Worm (Caenorhabditis elegans) whole organism, L4 larva: Measurements from ENCODE around the gene ser-2.

Source experiments
- D1046.2 ChIP-seq: fragments of 200-800 bp; sonication (Bioruptor generic); IDR thresholded peaks from 2 replicates; pipeline ENCODE4 v1.3.6; 2022; ENCODE audit warnings: missing genetic modification characterization, missing compliant biosample characterization
- F10B5.3 ChIP-seq: sonication (generic microtip); optimal IDR thresholded peaks from 2 replicates; lab custom pipeline; 2016; ENCODE audit warnings: mild to moderate bottlenecking, missing genetic modification characterization, missing compliant biosample characterization
- F26F4.8 ChIP-seq: fragments of 200-800 bp; sonication (Bioruptor generic); conservative IDR thresholded peaks from 2 replicates; pipeline ENCODE4 v1.3.6; 2022; ENCODE audit warnings: missing genetic modification characterization, missing compliant biosample characterization
- F37D6.2 ChIP-seq: sonication (generic microtip); optimal IDR thresholded peaks from 2 replicates; lab custom pipeline; 2016; ENCODE audit warnings: mild to moderate bottlenecking, missing genetic modification characterization, missing compliant biosample characterization
- Y105C5A.15 ChIP-seq: fragments of 200-800 bp; sonication (Bioruptor generic); IDR thresholded peaks from 2 replicates; pipeline ENCODE4 v1.3.6; 2022; ENCODE audit warnings: missing genetic modification characterization, missing compliant biosample characterization
- aha-1 ChIP-seq: fragments of 150-350 bp; peaks from one replicate; lab custom pipeline; 2014; ENCODE audit warnings: missing biosample characterization, missing genetic modification characterization
- aly-2 ChIP-seq: sonication (generic microtip); optimal IDR thresholded peaks from 2 replicates; lab custom pipeline; 2018; ENCODE audit warnings: missing biosample characterization, missing genetic modification characterization
- daf-16 ChIP-seq, 3 experiments: sonication (generic microtip); optimal IDR thresholded peaks; 2 replicates each; lab custom pipeline; 2016 to 2017; ENCODE audit warnings: missing genetic modification characterization in 3 of 3, missing genetic modification reagents in 3 of 3, mild to moderate bottlenecking in 2 of 3, missing compliant biosample characterization in 2 of 3, missing biosample characterization in 1 of 3, moderate library complexity in 1 of 3
- daf-19 ChIP-seq: fragments of 200-800 bp; sonication (Bioruptor generic); conservative IDR thresholded peaks from 2 replicates; pipeline ENCODE4 v1.3.6; 2022; ENCODE audit warnings: missing genetic modification characterization, missing compliant biosample characterization
- duxl-1 ChIP-seq: sonication (generic microtip); optimal IDR thresholded peaks from 2 replicates; lab custom pipeline; 2016; ENCODE audit warnings: mild to moderate bottlenecking, missing genetic modification characterization, moderate library complexity, missing compliant biosample characterization; ENCODE audit not compliant: poor library complexity
- egl-27 ChIP-seq: sonication (generic microtip); optimal IDR thresholded peaks from 3 replicates; lab custom pipeline; 2017; ENCODE audit warnings: missing biosample characterization, missing genetic modification reagents, missing genetic modification characterization
- hlh-30 ChIP-seq: sonication (generic microtip); optimal IDR thresholded peaks from 2 replicates; lab custom pipeline; 2017; ENCODE audit warnings: antibody characterized with exemption, mild to moderate bottlenecking, missing genetic modification characterization, missing compliant biosample characterization; ENCODE audit not compliant: insufficient read depth
- hmg-1.1 ChIP-seq: fragments of 200-800 bp; sonication (Bioruptor generic); IDR thresholded peaks from 2 replicates; pipeline ENCODE4 v1.3.6; 2022; ENCODE audit warnings: missing genetic modification reagents, missing genetic modification characterization, missing compliant biosample characterization
- lin-13 ChIP-seq: fragments of 150-350 bp; optimal IDR thresholded peaks from 2 replicates; lab custom pipeline; 2014; ENCODE audit warnings: missing biosample characterization, missing genetic modification reagents, missing genetic modification characterization
- lin-29 ChIP-seq: fragments of 200-800 bp; sonication (Bioruptor generic); IDR thresholded peaks from 2 replicates; pipeline ENCODE4 v1.3.6; 2022; ENCODE audit warnings: missing genetic modification reagents, missing genetic modification characterization, missing compliant biosample characterization
- lin-38 ChIP-seq: fragments of 200-800 bp; sonication (Bioruptor generic); IDR thresholded peaks from 2 replicates; pipeline ENCODE4 v1.3.6; 2022; ENCODE audit warnings: missing genetic modification reagents, missing genetic modification characterization, missing compliant biosample characterization
- lin-39 ChIP-seq: fragments of 150-350 bp; optimal IDR thresholded peaks from 2 replicates; lab custom pipeline; 2014; ENCODE audit warnings: missing biosample characterization, missing genetic modification reagents, missing genetic modification characterization
- lsy-2 ChIP-seq, 2 experiments: fragments of 150-350 bp in 1 of 2; sonication (generic microtip) in 1 of 2; optimal IDR thresholded peaks; 2 replicates each; lab custom pipeline; 2014 to 2017; ENCODE audit warnings: missing biosample characterization in 2 of 2, missing genetic modification characterization in 2 of 2
- nhr-10 ChIP-seq: fragments of 150-350 bp; optimal IDR thresholded peaks from 2 replicates; lab custom pipeline; 2014; ENCODE audit warnings: missing biosample characterization, missing genetic modification characterization
- nhr-111 ChIP-seq: fragments of 200-800 bp; sonication (Bioruptor generic); optimal IDR thresholded peaks from 2 replicates; lab custom pipeline; 2018; ENCODE audit warnings: mild to moderate bottlenecking, missing genetic modification characterization, missing compliant biosample characterization
- nhr-25 ChIP-seq: sonication (generic microtip); optimal IDR thresholded peaks from 2 replicates; lab custom pipeline; 2017; ENCODE audit warnings: missing genetic modification characterization, mild to moderate bottlenecking, missing compliant biosample characterization, antibody characterized with exemption, moderate library complexity, borderline replicate concordance; ENCODE audit not compliant: insufficient read depth
- nhr-42 ChIP-seq: fragments of 200-800 bp; sonication (Bioruptor generic); IDR thresholded peaks from 2 replicates; pipeline ENCODE4 v1.3.6; 2022; ENCODE audit warnings: missing genetic modification characterization, missing compliant biosample characterization
- nhr-76 ChIP-seq: fragments of 150-350 bp; optimal IDR thresholded peaks from 2 replicates; lab custom pipeline; 2014; ENCODE audit warnings: missing biosample characterization, missing genetic modification characterization
- php-3 ChIP-seq: fragments of 200-800 bp; sonication (Bioruptor generic); IDR thresholded peaks from 2 replicates; pipeline ENCODE4 v1.3.6; 2022; ENCODE audit warnings: missing genetic modification reagents, missing genetic modification characterization, missing compliant biosample characterization
- rbr-2 ChIP-seq: sonication (generic microtip); optimal IDR thresholded peaks from 2 replicates; lab custom pipeline; 2016; ENCODE audit warnings: missing genotype, missing genetic modification characterization, missing compliant biosample characterization
- spr-1 ChIP-seq: sonication (generic microtip); optimal IDR thresholded peaks from 2 replicates; lab custom pipeline; 2016; ENCODE audit warnings: mild to moderate bottlenecking, missing genetic modification characterization, missing compliant biosample characterization
- spr-3 ChIP-seq: fragments of 200-800 bp; sonication (Bioruptor generic); optimal IDR thresholded peaks from 2 replicates; lab custom pipeline; 2018; ENCODE audit warnings: mild to moderate bottlenecking, missing genetic modification characterization, missing compliant biosample characterization
- unc-130 ChIP-seq: sonication (generic microtip); optimal IDR thresholded peaks from 2 replicates; lab custom pipeline; 2016; ENCODE audit warnings: missing genetic modification reagents, missing genetic modification characterization, missing compliant biosample characterization
- unc-62 ChIP-seq, 3 experiments: fragments of 150-350 bp in 1 of 3; sonication (generic microtip); optimal IDR thresholded peaks in 2 of 3; peaks in 1 of 3; 1 replicate in 1 of 3; 2 replicates in 2 of 3; lab custom pipeline; 2014 to 2017; ENCODE audit warnings: missing biosample characterization in 3 of 3, missing genetic modification characterization in 3 of 3, missing genetic modification reagents in 3 of 3, missing genotype in 1 of 3
- zag-1 ChIP-seq: fragments of 150-350 bp; optimal IDR thresholded peaks from 2 replicates; lab custom pipeline; 2014; ENCODE audit warnings: missing biosample characterization, missing genetic modification characterization
- zip-11 ChIP-seq: fragments of 200-800 bp; sonication (Bioruptor generic); IDR thresholded peaks from 2 replicates; pipeline ENCODE4 v1.3.6; 2022; ENCODE audit warnings: missing genetic modification characterization, missing compliant biosample characterization

Gene ser-2

ce11 chrX:15274079-15274478 lies 28.7 kb downstream of the ser-2 start (continued):
- TF ChIP-seq spr-1 (peak; percentile 30), unc-130 (GFP tag; lab: Kevin White, UChicago) (no peak), F10B5.3 (tag; lab: Kevin White, UChicago) (no peak), lsy-2 (tag; optimal IDR thresholded peaks at IDR 0.05; lab: Kevin White, UChicago) (peak in 1 of 2 experiments; percentile 41), D1046.2 (GFP tag; lab: Robert Waterston, UW) (no peak), aly-2 (tag; lab: Kevin White, UChicago) (no peak), nhr-25 (tag; lab: Kevin White, UChicago) (peak; percentile 91), daf-19 (GFP tag; lab: Robert Waterston, UW) (no peak), zag-1 (tag; lab: Kevin White, UChicago) (no peak), daf-16 (GFP tag; optimal IDR thresholded peaks at IDR 0.05; lab: Kevin White, UChicago) (no peak), daf-16 (tag; optimal IDR thresholded peaks at IDR 0.05; lab: Kevin White, UChicago) (peak; percentile 5), nhr-42 (GFP tag; lab: Robert Waterston, UW) (no peak), unc-62 (GFP tag; optimal IDR thresholded peaks at IDR 0.05 in 1 of 2; lab: Kevin White, UChicago) (peak in 1 of 2 experiments; percentile 97), unc-62 (tag; optimal IDR thresholded peaks at IDR 0.05; lab: Kevin White, UChicago) (no peak), F26F4.8 (GFP tag; lab: Robert Waterston, UW) (no peak), nhr-76 (no peak), nhr-10 (tag; lab: Kevin White, UChicago) (no peak), lin-29 (GFP tag; lab: Robert Waterston, UW) (0 out of 2 replicates have a peak, but pooled peaks have one; percentile 72)

- no peak for TF ChIP-seq php-3
- TF ChIP-seq spr-3 (GFP tag; lab: Kevin White, UChicago) = no peak
- peak; percentile 72 for TF ChIP-seq nhr-25 (tag; lab: Kevin White, UChicago)
- TF ChIP-seq aha-1 (tag; lab: Kevin White, UChicago) = peak; percentile 54
- no peak for TF ChIP-seq aly-2 (tag; lab: Kevin White, UChicago)
- TF ChIP-seq F37D6.2 (tag; lab: Kevin White, UChicago) = no peak
- TF ChIP-seq duxl-1 = no peak
These were observed 29.8 kb downstream of the ser-2 start for ce11 chrX:15272925-15273324.

- TF ChIP-seq egl-27 (tag; lab: Kevin White, UChicago) (no peak), aha-1 (tag; lab: Kevin White, UChicago) (peak; percentile 93), Y105C5A.15 (no peak), lin-38 (no peak)
These were observed 32.1 kb downstream of the ser-2 start for ce11 chrX:15270656-15271055.

- TF ChIP-seq rbr-2 (tag; lab: Kevin White, UChicago) (no peak), lin-39 (no peak), aly-2 (tag; lab: Kevin White, UChicago) (no peak), unc-62 (GFP tag; optimal IDR thresholded peaks at IDR 0.05 in 1 of 2; lab: Kevin White, UChicago) (peak in 1 of 2 experiments; percentile 96), unc-62 (tag; optimal IDR thresholded peaks at IDR 0.05; lab: Kevin White, UChicago) (no peak), zip-11 (no peak), hmg-1.1 (GFP tag; lab: Robert Waterston, UW) (no peak), nhr-111 (GFP tag; lab: Kevin White, UChicago) (no peak), nhr-42 (GFP tag; lab: Robert Waterston, UW) (no peak)
These were observed 34.3 kb downstream of the ser-2 start for ce11 chrX:15268461-15268860.

ce11 chrX:15264593-15264992 lies 38.2 kb downstream of the ser-2 start:
- TF ChIP-seq lin-13 (no peak), aha-1 (tag; lab: Kevin White, UChicago) (peak; percentile 37), hlh-30 (peak; percentile 26)
